Worm (Caenorhabditis elegans) whole organism, late embryonic: ENCODE results near the gene lipl-8.

ENCODE experiments used
- Y22D7AL.16 ChIP-seq: sonication (generic microtip); optimal IDR thresholded peaks from 2 replicates; lab custom pipeline; 2016; ENCODE audit warnings: missing genetic modification characterization, missing compliant biosample characterization
- ama-1 ChIP-seq: fragments of 150-350 bp; optimal IDR thresholded peaks from 2 replicates; lab custom pipeline; 2014
- ceh-14 ChIP-seq: sonication (generic microtip); optimal IDR thresholded peaks from 2 replicates; lab custom pipeline; 2016; ENCODE audit warnings: missing genotype, missing genetic modification characterization, missing compliant biosample characterization
- ceh-48 ChIP-seq: sonication (generic microtip); optimal IDR thresholded peaks from 2 replicates; lab custom pipeline; 2016; ENCODE audit warnings: missing genetic modification characterization, inconsistent platforms, missing compliant biosample characterization
- che-1 ChIP-seq: sonication (generic microtip); optimal IDR thresholded peaks from 2 replicates; lab custom pipeline; 2016; ENCODE audit warnings: mild to moderate bottlenecking, missing genetic modification characterization, missing compliant biosample characterization
- elt-2 ChIP-seq: sonication (generic microtip); optimal IDR thresholded peaks from 2 replicates; lab custom pipeline; 2016; ENCODE audit warnings: missing genetic modification reagents, missing genetic modification characterization, missing compliant biosample characterization
- elt-4 ChIP-seq: sonication (generic microtip); optimal IDR thresholded peaks from 2 replicates; lab custom pipeline; 2016; ENCODE audit warnings: missing genetic modification characterization, missing compliant biosample characterization
- hlh-8 ChIP-seq: sonication (generic microtip); optimal IDR thresholded peaks from 2 replicates; lab custom pipeline; 2016; ENCODE audit warnings: missing genotype, missing genetic modification characterization, missing compliant biosample characterization
- nhr-232 ChIP-seq: sonication (generic microtip); optimal IDR thresholded peaks from 2 replicates; lab custom pipeline; 2016; ENCODE audit warnings: missing genetic modification characterization, missing compliant biosample characterization
- sox-4 ChIP-seq: sonication (generic microtip); optimal IDR thresholded peaks from 2 replicates; lab custom pipeline; 2017; ENCODE audit warnings: mild to moderate bottlenecking, missing genetic modification characterization, inconsistent platforms, missing compliant biosample characterization
- unc-55 ChIP-seq: sonication (generic microtip); optimal IDR thresholded peaks from 2 replicates; lab custom pipeline; 2017; ENCODE audit warnings: missing biosample characterization, missing genetic modification reagents, missing genetic modification characterization

ce11 chrV:14788462-14788861 lies 40.0 kb upstream of the lipl-8 start:
- TF ChIP-seq che-1 (tag; lab: Kevin White, UChicago) (no peak), unc-55 (GFP tag; lab: Kevin White, UChicago) (no peak), hlh-8 (no peak), elt-2 (no peak), sox-4 (tag; lab: Kevin White, UChicago) (no peak), ceh-48 (no peak), ama-1 (lab: Kevin White, UChicago) (no peak), nhr-232 (no peak), Y22D7AL.16 (tag; lab: Kevin White, UChicago) (no peak), elt-4 (tag; lab: Kevin White, UChicago) (no peak), ceh-14 (tag; lab: Kevin White, UChicago) (no peak)
